Fruit fly (Drosophila melanogaster): ENCODE results near the gene CG14453.

Gene CG14453

dm6 chr3L:22665110-22665509, 28.8 kb upstream of the CG14453 start (continued):
- peak; percentile 44; the same call in 1 of the 2 replicates for TF ChIP-seq sisA (GFP tag; IDR thresholded peaks at IDR 0.05)
- TF ChIP-seq CG8089 (GFP tag; optimal IDR thresholded peaks at IDR 0.05): no peak
- no peak for TF ChIP-seq CG4404 (GFP tag; IDR thresholded peaks at IDR 0.05)
- 0 out of 3 replicates have a peak, but pooled peaks have one; percentile 27 for TF ChIP-seq CG3726 (GFP tag; IDR thresholded peaks at IDR 0.05)
- peak; percentile 24; the same call in 1 of the 2 replicates for TF ChIP-seq CG8765 (GFP tag; IDR thresholded peaks at IDR 0.05)
- TF ChIP-seq fd96Cb (tag; optimal IDR thresholded peaks at IDR 0.05): peak; percentile 25
- no peak for TF ChIP-seq CG10267 (tag; optimal IDR thresholded peaks at IDR 0.05)
- TF ChIP-seq sqz (GFP tag; optimal IDR thresholded peaks at IDR 0.05): no peak
- TF ChIP-seq tx (GFP tag; optimal IDR thresholded peaks at IDR 0.05): no peak
- peak; percentile 53; the same call in 1 of the 2 replicates for TF ChIP-seq ranshi (GFP tag; IDR thresholded peaks at IDR 0.05)
- TF ChIP-seq ara (GFP tag; IDR thresholded peaks at IDR 0.05): 0 out of 2 replicates have a peak, but pooled peaks have one; percentile 35
- TF ChIP-seq zf30C (GFP tag; optimal IDR thresholded peaks at IDR 0.05): no peak
- no peak for TF ChIP-seq caup (GFP tag; optimal IDR thresholded peaks at IDR 0.05; ENCODE audit: severe bottlenecking)
- peak in 1 of 2 experiments; percentile 40 for TF ChIP-seq eve (GFP tag; optimal IDR thresholded peaks at IDR 0.05)
- peak; percentile 18 for TF ChIP-seq Chrac-16 (GFP tag; optimal IDR thresholded peaks at IDR 0.05)
- no peak for TF ChIP-seq gfzf (GFP tag; optimal IDR thresholded peaks at IDR 0.05)

dm6 chr3L:22669275-22670006, 24.4 kb upstream of the CG14453 start, which contains the start of gene Jhbp6:
Gene Jhbp6 (plus strand): TSS chr3L:22669956.
- TF ChIP-seq ken (GFP tag; IDR thresholded peaks at IDR 0.05): no peak
- no peak for TF ChIP-seq CG15696 (tag; optimal IDR thresholded peaks at IDR 0.05)
- no peak for TF ChIP-seq CrebB (tag; optimal IDR thresholded peaks at IDR 0.05)
- TF ChIP-seq grn (GFP tag; optimal IDR thresholded peaks at IDR 0.05): peak; percentile 32
- no peak for TF ChIP-seq da (GFP tag; optimal IDR thresholded peaks at IDR 0.05)
- peak; percentile 75 for TF ChIP-seq lilli (GFP tag; optimal IDR thresholded peaks at IDR 0.05)
- TF ChIP-seq CG7786 (GFP tag; optimal IDR thresholded peaks at IDR 0.05): no peak
- no peak for TF ChIP-seq slp2 (GFP tag; optimal IDR thresholded peaks at IDR 0.05)
- TF ChIP-seq Dip2 (GFP tag; IDR thresholded peaks at IDR 0.05): no peak
- 0 out of 2 replicates have a peak, but pooled peaks have one; percentile 5 for TF ChIP-seq amos (GFP tag; IDR thresholded peaks at IDR 0.05; ENCODE audit: partially characterized antibody)
- TF ChIP-seq CG15479 (GFP tag; optimal IDR thresholded peaks at IDR 0.05): peak; percentile 54
- no peak for TF ChIP-seq CG3995 (GFP tag; optimal IDR thresholded peaks at IDR 0.05)
- no peak for TF ChIP-seq mld (GFP tag; IDR thresholded peaks at IDR 0.05; ENCODE audit: partially characterized antibody)
- no peak for TF ChIP-seq Gsc (GFP tag; IDR thresholded peaks at IDR 0.05)
- no peak for TF ChIP-seq sisA (GFP tag; IDR thresholded peaks at IDR 0.05)
- TF ChIP-seq Hmr (GFP tag; optimal IDR thresholded peaks at IDR 0.05): peak; percentile 21
- TF ChIP-seq Kr (GFP tag; optimal IDR thresholded peaks at IDR 0.05): peak; percentile 2
- no peak for TF ChIP-seq Dip3 (GFP tag; optimal IDR thresholded peaks at IDR 0.05)
- no peak for TF ChIP-seq al (GFP tag; IDR thresholded peaks at IDR 0.05)
- no peak for TF ChIP-seq her (GFP tag; optimal IDR thresholded peaks at IDR 0.05)
- no peak for TF ChIP-seq dysf (GFP tag; IDR thresholded peaks at IDR 0.05)
- no peak for TF ChIP-seq dimm (GFP tag; IDR thresholded peaks at IDR 0.05)
- no peak for TF ChIP-seq CG16779 (GFP tag; IDR thresholded peaks at IDR 0.05)
- TF ChIP-seq Taf1 (GFP tag; IDR thresholded peaks at IDR 0.05): no peak
- no peak for TF ChIP-seq Nf-YC (tag; optimal IDR thresholded peaks at IDR 0.05)
- no peak for TF ChIP-seq CG30020 (tag; optimal IDR thresholded peaks at IDR 0.05)
- TF ChIP-seq nmo (GFP tag; optimal IDR thresholded peaks at IDR 0.05): no peak
- TF ChIP-seq CG17912 (GFP tag; optimal IDR thresholded peaks at IDR 0.05): no peak
- peak; percentile 20 for TF ChIP-seq Med (GFP tag)
- no peak for TF ChIP-seq CG8765 (GFP tag; IDR thresholded peaks at IDR 0.05)
- TF ChIP-seq pho (GFP tag; optimal IDR thresholded peaks at IDR 0.05): no peak
- TF ChIP-seq dati (GFP tag; IDR thresholded peaks at IDR 0.05): no peak
- no peak for TF ChIP-seq nerfin-1 (tag; optimal IDR thresholded peaks at IDR 0.05)
- TF ChIP-seq stwl (tag; optimal IDR thresholded peaks at IDR 0.05): peak; percentile 36
- TF ChIP-seq Ada2b (GFP tag; IDR thresholded peaks at IDR 0.05): no peak

Measured in whole organism, embryonic.